Fruit fly (Drosophila melanogaster) S2 (cell line): ENCODE data around the gene COX8.

Source experiments
- CG8478 ChIP-seq: fragments of >200 bp; optimal IDR thresholded peaks from 2 replicates; lab custom pipeline; 2018
- CTCF ChIP-seq, 2 experiments: fragments of >200 bp; optimal IDR thresholded peaks; 2 replicates each; lab custom pipeline; 2018

Gene COX8

dm6 chr3L:21539245-21540196, at the start of gene COX8, which contains the start of gene VhaM9.7-b:
Gene COX8 (minus strand): TSS chr3L:21539447.
Gene VhaM9.7-b (plus strand): TSS chr3L:21539862.
- TF ChIP-seq CG8478 (no peak), CTCF (optimal IDR thresholded peaks at IDR 0.05; lab: Kevin White, UChicago) (peak; percentile 13 to 14)

- TF ChIP-seq CG8478 (no peak), CTCF (optimal IDR thresholded peaks at IDR 0.05; lab: Kevin White, UChicago) (no peak)
These were observed 47.3 kb upstream of the COX8 start, which contains the start of gene TfAP-2 for dm6 chr3L:21586528-21586927. Gene TfAP-2 (plus strand): TSS chr3L:21586828.

DNA sequence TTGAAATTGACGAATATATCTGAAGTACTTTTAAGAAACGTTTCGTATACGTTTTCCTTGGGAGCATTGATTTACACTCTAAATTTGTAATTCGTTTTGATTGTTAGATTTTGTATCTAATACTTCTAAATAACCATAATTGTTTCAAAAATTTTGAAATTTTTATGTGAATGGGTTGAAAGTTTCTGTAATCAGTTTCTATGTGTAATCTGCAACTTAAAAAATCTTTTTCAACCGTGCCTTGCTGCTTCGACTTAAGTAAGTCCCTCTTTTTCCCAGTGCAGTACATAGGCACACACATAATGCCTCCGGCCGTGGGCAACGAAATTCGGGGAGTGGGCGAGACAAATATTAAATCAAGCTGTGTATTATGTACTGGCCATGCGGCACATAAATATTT, 46.1 kb upstream of the COX8 start:
- TF ChIP-seq CTCF (optimal IDR thresholded peaks at IDR 0.05; lab: Kevin White, UChicago) = no peak
- TF ChIP-seq CG8478 = no peak

DNA sequence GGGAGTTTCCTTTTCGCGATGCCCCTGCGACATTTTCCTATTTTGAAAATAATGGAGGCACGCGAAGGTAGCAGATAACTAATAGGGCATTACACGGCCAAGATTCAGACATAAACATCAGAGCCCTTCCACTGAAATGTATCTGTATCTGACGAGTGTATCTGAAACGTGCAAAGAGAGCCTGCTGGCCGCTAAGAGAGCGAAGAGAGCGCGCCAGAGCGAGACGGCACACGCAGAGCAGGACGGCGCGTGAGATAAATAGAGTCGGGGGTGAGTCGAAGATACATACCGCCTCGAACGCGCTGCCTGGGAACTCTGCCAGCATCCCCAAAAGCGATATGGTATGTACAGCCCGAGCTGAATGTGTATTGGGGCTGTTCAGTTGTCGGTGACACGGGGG, 45.4 kb upstream of the COX8 start:
- TF ChIP-seq CG8478 (no peak), CTCF (optimal IDR thresholded peaks at IDR 0.05; lab: Kevin White, UChicago) (peak in 1 of 2 experiments; percentile 3)

- TF ChIP-seq CTCF (optimal IDR thresholded peaks at IDR 0.05; lab: Kevin White, UChicago) (no peak), CG8478 (no peak)
These were observed 42.7 kb upstream of the COX8 start for dm6 chr3L:21581984-21582383.

dm6 chr3L:21574296-21574745, 35.1 kb upstream of the COX8 start:
- TF ChIP-seq CTCF (optimal IDR thresholded peaks at IDR 0.05; lab: Kevin White, UChicago) (no peak), CG8478 (no peak)

DNA sequence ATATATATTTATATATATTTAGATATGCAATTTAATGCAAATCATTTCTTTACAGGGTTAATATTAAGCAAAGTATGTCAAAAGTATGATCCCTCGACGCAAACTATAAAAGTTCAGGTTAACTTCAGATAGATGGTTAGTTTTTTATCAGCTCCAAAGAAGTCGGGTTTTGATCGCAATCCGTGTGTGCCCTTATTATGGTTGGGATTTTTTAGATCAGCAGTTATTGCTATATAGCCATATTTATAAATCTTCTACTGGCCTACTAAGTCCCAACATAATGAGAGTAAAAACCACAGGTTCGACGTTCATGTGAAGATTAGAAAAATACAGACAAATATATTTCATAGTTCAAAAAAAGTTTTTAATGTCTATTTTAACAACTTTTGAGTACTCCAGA, 34.6 kb upstream of the COX8 start, which contains the start of gene EMC10:
EMC10 (plus strand) TSS at position 301 of the 400 bp plus-strand sequence.
- TF ChIP-seq CG8478 = no peak
- TF ChIP-seq CTCF (optimal IDR thresholded peaks at IDR 0.05; lab: Kevin White, UChicago) = no peak

dm6 chr3L:21568848-21569372, 29.7 kb upstream of the COX8 start, which contains the start of the genes CRIF and SMC5:
Gene CRIF (minus strand): TSS chr3L:21568898.
Gene SMC5 (plus strand): TSS chr3L:21569176.
- TF ChIP-seq CG8478 = no peak
- no peak for TF ChIP-seq CTCF (optimal IDR thresholded peaks at IDR 0.05; lab: Kevin White, UChicago)

dm6 chr3L:21568254-21568653, 29.0 kb upstream of the COX8 start:
- no peak for TF ChIP-seq CTCF (optimal IDR thresholded peaks at IDR 0.05; lab: Kevin White, UChicago)
- no peak for TF ChIP-seq CG8478

dm6 chr3L:21565126-21565525, 25.9 kb upstream of the COX8 start, which contains the start of gene CG7634:
Gene CG7634 (plus strand): TSS chr3L:21565426.
- no peak for TF ChIP-seq CTCF (optimal IDR thresholded peaks at IDR 0.05; lab: Kevin White, UChicago)
- no peak for TF ChIP-seq CG8478

DNA sequence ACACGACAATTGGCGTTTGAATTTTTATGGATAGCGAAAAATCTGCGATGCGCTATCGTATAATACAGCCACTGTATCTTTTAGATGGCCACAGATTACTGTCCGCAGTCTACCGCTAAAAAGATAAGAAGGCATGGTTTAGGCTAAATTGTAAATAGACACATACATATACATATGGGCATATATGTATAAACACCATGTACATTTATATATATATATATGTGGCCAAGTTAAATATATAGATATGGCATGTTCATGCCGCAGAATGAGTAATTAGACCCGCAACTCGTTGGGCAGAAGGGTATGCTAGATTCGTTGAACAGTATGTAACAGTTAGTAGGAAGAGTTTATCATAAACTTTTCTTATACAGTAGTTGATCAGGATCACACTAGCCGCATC, 22.8 kb upstream of the COX8 start, which contains the start of gene CapaR:
CapaR (minus strand) TSS at position 101 of the 400 bp plus-strand sequence.
- TF ChIP-seq CG8478 (no peak), CTCF (optimal IDR thresholded peaks at IDR 0.05; lab: Kevin White, UChicago) (no peak)

dm6 chr3L:21558176-21558871, 19.1 kb upstream of the COX8 start, which contains the start of gene CG7173:
Gene CG7173 (minus strand): TSS chr3L:21558226.
- TF ChIP-seq CTCF (optimal IDR thresholded peaks at IDR 0.05; lab: Kevin White, UChicago) (no peak), CG8478 (no peak)

DNA sequence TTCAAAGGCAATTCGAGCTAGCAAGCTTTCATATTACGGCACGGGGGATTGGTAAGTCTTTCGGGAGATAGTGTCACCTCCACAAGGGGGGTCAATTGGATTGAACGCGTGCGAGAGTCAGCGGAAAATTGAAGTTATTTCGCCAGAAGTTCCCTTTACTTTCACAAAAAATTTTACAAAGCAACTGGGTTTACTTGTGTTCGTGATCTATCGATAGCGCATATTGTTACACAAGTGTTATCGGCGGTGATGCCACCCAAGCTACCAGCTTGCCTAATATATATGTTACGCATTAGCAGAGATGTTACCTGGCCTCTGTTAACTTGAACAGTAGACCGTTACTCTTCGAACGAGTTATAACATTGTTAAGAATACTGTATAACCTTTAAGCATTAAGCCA, 15.5 kb upstream of the COX8 start, which contains the start of gene Wnk:
Wnk (minus strand) TSS at position 177 of the 400 bp plus-strand sequence.
- no peak for TF ChIP-seq CG8478
- no peak for TF ChIP-seq CTCF (optimal IDR thresholded peaks at IDR 0.05; lab: Kevin White, UChicago)

DNA sequence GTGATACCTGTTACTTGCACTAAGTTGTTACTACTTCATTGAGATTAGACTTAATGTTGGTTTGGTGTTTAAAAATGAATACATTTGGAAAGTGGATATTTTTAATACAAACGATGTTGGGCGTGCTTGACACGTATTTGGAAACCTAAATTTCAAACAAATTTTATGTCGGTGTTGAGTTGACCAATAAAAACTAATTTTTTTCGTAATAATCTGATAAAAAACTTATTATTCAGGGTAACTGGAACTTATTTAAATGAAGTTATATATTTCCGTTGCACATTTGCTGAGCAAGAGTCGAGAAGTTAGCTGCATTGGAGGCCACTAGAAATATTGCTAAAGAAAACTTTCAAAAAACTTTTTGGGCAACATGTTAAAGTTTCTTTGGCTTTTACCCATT, 2.8 kb upstream of the COX8 start, which contains the start of gene CG33290:
CG33290 (plus strand) TSS at position 301 of the 400 bp plus-strand sequence.
- TF ChIP-seq CG8478 (no peak), CTCF (optimal IDR thresholded peaks at IDR 0.05; lab: Kevin White, UChicago) (no peak)

- no peak for TF ChIP-seq CG8478
- no peak for TF ChIP-seq CTCF (optimal IDR thresholded peaks at IDR 0.05; lab: Kevin White, UChicago)
These were observed 378 bp downstream of the COX8 start for dm6 chr3L:21538893-21539244.
